Worm (Caenorhabditis elegans) whole organism, L3 larva: Measurements from ENCODE around the gene F36H12.4.
"Not testable (repeated sequence)": the region's sequence is repeated elsewhere in the genome, so short reads cannot be mapped to it uniquely, and the experiment has no call there.

Source experiments
- aly-2 ChIP-seq: fragments of 150-350 bp; optimal IDR thresholded peaks from 2 replicates; lab custom pipeline; 2014; ENCODE audit warnings: missing biosample characterization, missing genetic modification characterization
- ama-1 ChIP-seq: fragments of 150-350 bp; optimal IDR thresholded peaks from 2 replicates; lab custom pipeline; 2018
- ceh-9 ChIP-seq: sonication (generic microtip); optimal IDR thresholded peaks from 2 replicates; lab custom pipeline; 2018; ENCODE audit warnings: missing biosample characterization, missing genetic modification characterization
- elt-3 ChIP-seq, 3 experiments: fragments of 150-350 bp in 1 of 3; sonication (generic microtip) in 2 of 3; optimal IDR thresholded peaks; 2 replicates in 2 of 3; 4 replicates in 1 of 3; lab custom pipeline; 2014 to 2017; ENCODE audit warnings: missing biosample characterization in 3 of 3, missing genetic modification characterization in 3 of 3
- fkh-10 ChIP-seq: sonication (generic microtip); optimal IDR thresholded peaks from 2 replicates; lab custom pipeline; 2017; ENCODE audit warnings: missing biosample characterization, missing genetic modification reagents, missing genetic modification characterization
- lin-39 ChIP-seq: fragments of 150-350 bp; optimal IDR thresholded peaks from 2 replicates; lab custom pipeline; 2018; ENCODE audit warnings: missing biosample characterization, missing genetic modification reagents, missing genetic modification characterization
- nhr-11 ChIP-seq: fragments of 150-350 bp; optimal IDR thresholded peaks from 2 replicates; lab custom pipeline; 2014; ENCODE audit warnings: missing biosample characterization, missing genetic modification characterization
- pha-4 ChIP-seq: fragments of 150-350 bp; optimal IDR thresholded peaks from 2 replicates; lab custom pipeline; 2014; ENCODE audit warnings: missing biosample characterization, missing genetic modification reagents, missing genetic modification characterization
- sea-2 ChIP-seq: fragments of 150-350 bp; sonication (generic microtip); optimal IDR thresholded peaks from 4 replicates; lab custom pipeline; 2014; ENCODE audit warnings: missing biosample characterization, missing genetic modification reagents, missing genetic modification characterization
- snpc-4 ChIP-seq: fragments of 150-350 bp; optimal IDR thresholded peaks from 2 replicates; lab custom pipeline; 2014; ENCODE audit warnings: missing biosample characterization, missing genetic modification characterization
- unc-39 ChIP-seq: sonication (generic microtip); optimal IDR thresholded peaks from 4 replicates; lab custom pipeline; 2017; ENCODE audit warnings: missing biosample characterization, missing genetic modification characterization
- unc-62 ChIP-seq: fragments of 150-350 bp; sonication (generic microtip); optimal IDR thresholded peaks from 4 replicates; lab custom pipeline; 2014; ENCODE audit warnings: missing biosample characterization, missing genetic modification reagents, missing genetic modification characterization
- zag-1 ChIP-seq: fragments of 150-350 bp; optimal IDR thresholded peaks from 2 replicates; lab custom pipeline; 2014; ENCODE audit warnings: missing biosample characterization, missing genetic modification characterization

DNA sequence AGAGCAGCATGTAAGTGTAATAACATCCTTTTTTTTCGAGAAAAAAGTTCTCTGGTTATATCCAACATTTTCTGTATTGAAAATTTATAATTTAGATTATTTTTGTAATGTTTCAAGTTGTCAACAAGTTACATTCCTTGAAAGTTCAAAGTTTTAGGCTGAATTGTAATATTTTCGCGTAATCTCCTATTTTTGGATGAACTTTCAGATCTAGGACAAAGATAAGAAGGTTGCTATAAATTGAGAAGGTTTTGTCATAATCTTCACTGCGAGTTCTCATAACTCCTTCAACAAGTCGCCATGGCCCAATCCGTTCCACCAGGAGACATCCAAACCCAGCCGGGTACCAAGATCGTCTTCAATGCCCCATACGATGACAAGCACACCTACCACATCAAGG is 47.3 kb downstream of the F36H12.4 start, which contains the start of gene msp-65:
- not testable (repeated sequence) for TF ChIP-seq ceh-9; pha-4; lin-39; sea-2; ama-1 (lab: Kevin White, UChicago); aly-2 (tag; lab: Kevin White, UChicago); unc-39 (tag; lab: Kevin White, UChicago); unc-62; fkh-10 (GFP tag; lab: Kevin White, UChicago); nhr-11 (tag; lab: Kevin White, UChicago); zag-1 (tag; lab: Kevin White, UChicago); elt-3 (tag; optimal IDR thresholded peaks at IDR 0.05; lab: Kevin White, UChicago); snpc-4 (tag; lab: Kevin White, UChicago)
